Fruit fly (Drosophila melanogaster) whole organism, embryonic: ENCODE data around the gene Ugt37A2.

Source experiments
- Asciz ChIP-seq: fragments of 200-800 bp; sonication (Bioruptor generic); optimal IDR thresholded peaks from 2 replicates; lab custom pipeline; 2017; ENCODE audit warnings: missing biosample characterization, mild to moderate bottlenecking, missing genetic modification characterization, missing genetic modification reagents
- BEAF-32 ChIP-seq: fragments of 200-800 bp; sonication (Bioruptor generic); optimal IDR thresholded peaks from 3 replicates; lab custom pipeline; 2017; ENCODE audit warnings: missing biosample characterization, missing genetic modification characterization, mild to moderate bottlenecking, moderate library complexity, missing genetic modification reagents
- CG10366 ChIP-seq: fragments of 200-800 bp; sonication (Bioruptor generic); IDR thresholded peaks from 2 replicates; pipeline ENCODE4 v1.3.6; 2022; ENCODE audit warnings: missing biosample characterization, missing genetic modification characterization
- CG10959 ChIP-seq: fragments of 200-800 bp; sonication (Bioruptor generic); IDR thresholded peaks from 2 replicates; pipeline ENCODE4 v1.3.6; 2022; ENCODE audit warnings: missing biosample characterization, missing genetic modification characterization
- CG12219 ChIP-seq: fragments of 200-800 bp; sonication (Bioruptor generic); optimal IDR thresholded peaks from 3 replicates; lab custom pipeline; 2018; ENCODE audit warnings: missing biosample characterization, mild to moderate bottlenecking, missing genetic modification characterization
- CG1233 ChIP-seq: fragments of 200-800 bp; sonication (Bioruptor generic); optimal IDR thresholded peaks from 4 replicates; lab custom pipeline; 2018; ENCODE audit warnings: missing biosample characterization, mild to moderate bottlenecking, missing genetic modification characterization
- CG12659 ChIP-seq: fragments of 200-800 bp; sonication (Bioruptor generic); optimal IDR thresholded peaks from 3 replicates; lab custom pipeline; 2017; ENCODE audit warnings: mild to moderate bottlenecking, missing biosample characterization, missing genetic modification reagents, missing genetic modification characterization
- CG13287 ChIP-seq: fragments of 200-800 bp; sonication (Bioruptor generic); IDR thresholded peaks from 2 replicates; pipeline ENCODE4 v1.3.6; 2022; ENCODE audit warnings: missing biosample characterization, missing genetic modification characterization; ENCODE audit not compliant: partially characterized antibody
- CG15601 ChIP-seq: fragments of 200-800 bp; sonication (Bioruptor generic); optimal IDR thresholded peaks from 3 replicates; lab custom pipeline; 2019; ENCODE audit warnings: missing biosample characterization, mild to moderate bottlenecking, missing genetic modification characterization, moderate library complexity
- CG18476 ChIP-seq: fragments of 200-800 bp; sonication (Bioruptor generic); optimal IDR thresholded peaks from 2 replicates; lab custom pipeline; 2016; ENCODE audit warnings: missing biosample characterization, mild to moderate bottlenecking, missing genetic modification characterization
- CG3281 ChIP-seq: fragments of 200-800 bp; sonication (Bioruptor generic); optimal IDR thresholded peaks from 3 replicates; lab custom pipeline; 2017; ENCODE audit warnings: missing biosample characterization, mild to moderate bottlenecking, missing genetic modification characterization
- CG42726 ChIP-seq: fragments of 200-800 bp; sonication (Bioruptor generic); IDR thresholded peaks from 2 replicates; pipeline ENCODE4 v1.3.6; 2022; ENCODE audit warnings: missing biosample characterization, missing genetic modification characterization; ENCODE audit not compliant: partially characterized antibody
- CG6683 ChIP-seq: fragments of 200-800 bp; sonication (Bioruptor generic); optimal IDR thresholded peaks from 2 replicates; lab custom pipeline; 2017; ENCODE audit warnings: missing biosample characterization, mild to moderate bottlenecking, missing genetic modification characterization, missing genetic modification reagents
- CG7839 ChIP-seq: fragments of 200-800 bp; sonication (Bioruptor generic); optimal IDR thresholded peaks from 3 replicates; lab custom pipeline; 2018; ENCODE audit warnings: missing biosample characterization, mild to moderate bottlenecking, missing genetic modification characterization, moderate library complexity
- CG9797 ChIP-seq: fragments of 200-800 bp; sonication (Bioruptor generic); optimal IDR thresholded peaks from 3 replicates; lab custom pipeline; 2018; ENCODE audit warnings: missing biosample characterization, mild to moderate bottlenecking, missing genetic modification characterization
- D ChIP-seq, 2 experiments: fragments of 200-800 bp in 1 of 2; fragments of >200 bp in 1 of 2; sonication (Bioruptor generic) in 1 of 2; optimal IDR thresholded peaks; 2 replicates in 1 of 2; 3 replicates in 1 of 2; lab custom pipeline; 2017; ENCODE audit warnings: mild to moderate bottlenecking in 1 of 2, missing biosample characterization in 1 of 2, missing genetic modification characterization in 1 of 2, missing genetic modification reagents in 1 of 2
- Deaf1 ChIP-seq: fragments of 200-800 bp; optimal IDR thresholded peaks from 3 replicates; lab custom pipeline; 2019; ENCODE audit warnings: missing biosample characterization, mild to moderate bottlenecking, missing genetic modification characterization, moderate library complexity
- Dek ChIP-seq: fragments of 200-800 bp; sonication (Bioruptor generic); optimal IDR thresholded peaks from 3 replicates; lab custom pipeline; 2019; ENCODE audit warnings: missing biosample characterization, mild to moderate bottlenecking, missing genetic modification characterization, moderate library complexity
- Ets97D ChIP-seq: fragments of 200-800 bp; sonication (Bioruptor generic); optimal IDR thresholded peaks from 3 replicates; lab custom pipeline; 2016; ENCODE audit warnings: missing biosample characterization, missing genetic modification characterization
- Gug ChIP-seq: fragments of 200-800 bp; sonication (Bioruptor generic); IDR thresholded peaks from 4 replicates; pipeline ENCODE4 v1.3.6; 2022; ENCODE audit warnings: missing biosample characterization, missing genetic modification characterization
- Hey ChIP-seq: fragments of 200-800 bp; sonication (Bioruptor generic); optimal IDR thresholded peaks from 3 replicates; lab custom pipeline; 2018; ENCODE audit warnings: missing biosample characterization, mild to moderate bottlenecking, missing genetic modification characterization
- HmgZ ChIP-seq: fragments of 200-800 bp; sonication (Bioruptor generic); optimal IDR thresholded peaks from 2 replicates; lab custom pipeline; 2018; ENCODE audit warnings: missing biosample characterization, mild to moderate bottlenecking, missing genetic modification characterization
- Lhr ChIP-seq: fragments of 200-800 bp; sonication (Bioruptor generic); optimal IDR thresholded peaks from 3 replicates; lab custom pipeline; 2017; ENCODE audit warnings: mild to moderate bottlenecking, missing biosample characterization, missing genetic modification reagents, missing genetic modification characterization
- MESR4 ChIP-seq: fragments of 200-800 bp; sonication (Bioruptor generic); optimal IDR thresholded peaks from 2 replicates; lab custom pipeline; 2018; ENCODE audit warnings: missing biosample characterization, mild to moderate bottlenecking, missing genetic modification characterization, moderate library complexity
- NFAT ChIP-seq: fragments of 200-800 bp; sonication (Bioruptor generic); IDR thresholded peaks from 2 replicates; pipeline ENCODE4 v1.3.6; 2022; ENCODE audit warnings: missing biosample characterization, missing genetic modification characterization
- Optix ChIP-seq: fragments of 200-800 bp; sonication (Bioruptor generic); IDR thresholded peaks from 3 replicates; pipeline ENCODE4 v1.3.6; 2022; ENCODE audit warnings: missing biosample characterization, missing genetic modification characterization
- Pdp1 ChIP-seq, 2 experiments: fragments of 200-800 bp; sonication (Bioruptor generic); optimal IDR thresholded peaks; 3 replicates each; lab custom pipeline; 2016; ENCODE audit warnings: missing biosample characterization in 2 of 2, missing genetic modification characterization in 2 of 2, mild to moderate bottlenecking in 1 of 2, moderate library complexity in 1 of 2
- Trl ChIP-seq, 3 experiments: fragments of >200 bp in 2 of 3; fragments of 200-800 bp in 1 of 3; sonication (Bioruptor generic) in 1 of 3; optimal IDR thresholded peaks; 2 replicates in 1 of 3; 3 replicates in 2 of 3; lab custom pipeline; 2016 to 2017; ENCODE audit warnings: missing biosample characterization in 1 of 3, missing genetic modification characterization in 1 of 3
- Xrp1 ChIP-seq: fragments of 200-800 bp; sonication (Bioruptor generic); IDR thresholded peaks from 2 replicates; pipeline ENCODE4 v1.3.6; 2022; ENCODE audit warnings: missing biosample characterization, missing genetic modification characterization
- YL-1 ChIP-seq: fragments of 200-800 bp; sonication (Bioruptor generic); optimal IDR thresholded peaks from 3 replicates; lab custom pipeline; 2017; ENCODE audit warnings: missing biosample characterization, mild to moderate bottlenecking, missing genetic modification characterization
- cad ChIP-seq: fragments of >200 bp; optimal IDR thresholded peaks from 2 replicates; lab custom pipeline; 2017; ENCODE audit warnings: missing biosample characterization, missing genetic modification characterization
- chif ChIP-seq, 2 experiments: fragments of 200-800 bp; sonication (Bioruptor generic); optimal IDR thresholded peaks; 3 replicates each; lab custom pipeline; 2016; ENCODE audit warnings: missing biosample characterization in 2 of 2, missing genetic modification characterization in 2 of 2
- crol ChIP-seq: fragments of 200-800 bp; sonication (Bioruptor generic); IDR thresholded peaks from 2 replicates; pipeline ENCODE4 v1.3.6; 2022; ENCODE audit warnings: missing biosample characterization, missing genetic modification characterization
- dan ChIP-seq: fragments of 200-800 bp; sonication (Bioruptor generic); IDR thresholded peaks from 2 replicates; pipeline ENCODE4 v1.3.6; 2022; ENCODE audit warnings: missing biosample characterization, missing genetic modification characterization
- fd3F ChIP-seq: fragments of 200-800 bp; sonication (Bioruptor generic); optimal IDR thresholded peaks from 2 replicates; lab custom pipeline; 2018; ENCODE audit warnings: missing biosample characterization, mild to moderate bottlenecking, missing genetic modification characterization, moderate library complexity
- gfzf ChIP-seq: fragments of 200-800 bp; sonication (Bioruptor generic); optimal IDR thresholded peaks from 2 replicates; lab custom pipeline; 2016; ENCODE audit warnings: missing biosample characterization, mild to moderate bottlenecking, missing genetic modification characterization, moderate library complexity
- gsb-n ChIP-seq: fragments of 200-800 bp; sonication (Bioruptor generic); optimal IDR thresholded peaks from 3 replicates; lab custom pipeline; 2018; ENCODE audit warnings: missing biosample characterization, mild to moderate bottlenecking, missing genetic modification characterization
- ham ChIP-seq: fragments of 200-800 bp; sonication (Bioruptor generic); IDR thresholded peaks from 2 replicates; pipeline ENCODE4 v1.3.6; 2022; ENCODE audit warnings: missing biosample characterization, missing genetic modification characterization
- pho ChIP-seq: fragments of 200-800 bp; sonication (Bioruptor generic); optimal IDR thresholded peaks from 2 replicates; lab custom pipeline; 2016; ENCODE audit warnings: missing biosample characterization, missing genetic modification characterization
- sc ChIP-seq, 3 experiments: fragments of >200 bp in 2 of 3; fragments of 200-800 bp in 1 of 3; sonication (Bioruptor generic) in 1 of 3; optimal IDR thresholded peaks; 2 replicates in 2 of 3; 3 replicates in 1 of 3; lab custom pipeline; 2017; ENCODE audit warnings: mild to moderate bottlenecking in 1 of 3, missing biosample characterization in 1 of 3, missing genetic modification characterization in 1 of 3, missing genetic modification reagents in 1 of 3
- slp2 ChIP-seq: fragments of 200-800 bp; sonication (Bioruptor generic); optimal IDR thresholded peaks from 2 replicates; lab custom pipeline; 2016; ENCODE audit warnings: missing biosample characterization, missing genetic modification characterization
- trem ChIP-seq: fragments of 200-800 bp; optimal IDR thresholded peaks from 3 replicates; lab custom pipeline; 2019; ENCODE audit warnings: missing biosample characterization, mild to moderate bottlenecking, missing genetic modification characterization, moderate library complexity
- twi ChIP-seq: fragments of 200-800 bp; optimal IDR thresholded peaks from 2 replicates; lab custom pipeline; 2019; ENCODE audit warnings: missing biosample characterization, mild to moderate bottlenecking, missing genetic modification characterization, moderate library complexity
- wdn ChIP-seq: fragments of 200-800 bp; sonication (Bioruptor generic); IDR thresholded peaks from 2 replicates; pipeline ENCODE4 v1.3.6; 2022; ENCODE audit warnings: missing biosample characterization, missing genetic modification characterization

Gene Ugt37A2

DNA sequence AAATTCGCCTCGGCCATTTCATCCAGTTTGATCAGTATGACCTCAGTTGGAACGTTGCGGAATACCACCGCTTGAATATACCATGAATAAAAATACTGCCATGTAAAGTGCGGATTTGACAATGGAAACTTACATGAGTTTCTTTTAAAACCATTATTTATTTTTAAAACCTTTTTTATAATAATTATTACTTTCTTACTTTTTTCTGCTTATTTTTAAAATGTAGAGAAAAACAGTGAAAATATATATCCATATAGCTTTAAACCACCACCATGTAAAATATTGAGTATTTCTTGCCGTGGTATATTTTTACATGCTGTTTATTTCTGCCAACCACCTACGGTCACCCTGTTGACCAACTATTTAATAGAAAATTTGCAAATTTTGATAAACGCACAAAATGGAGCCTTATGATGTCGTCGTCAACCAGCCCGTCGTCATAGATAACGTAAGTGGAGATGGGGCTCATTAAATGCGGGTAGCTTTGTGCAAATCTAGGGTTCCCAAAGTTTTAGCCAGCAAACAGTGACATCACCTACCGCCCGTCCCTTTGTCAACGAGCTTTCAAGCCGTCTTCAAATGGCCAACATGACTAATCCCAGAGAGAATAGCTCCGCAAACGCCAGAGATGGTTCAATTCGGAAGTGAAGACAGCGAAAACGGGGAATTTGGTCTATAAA is 47.9 kb upstream of the Ugt37A2 start, which contains the start of gene Arp1 (continued):
- TF ChIP-seq CG15601 (tag; lab: Kevin White, UChicago) (peak; percentile 59), CG1233 (GFP tag; lab: Kevin White, UChicago) (no peak), gfzf (GFP tag; lab: Kevin White, UChicago) (peak; percentile 82), CG6683 (GFP tag; lab: Kevin White, UChicago) (no peak), Lhr (GFP tag; lab: Kevin White, UChicago) (peak; percentile 81), BEAF-32 (GFP tag; lab: Kevin White, UChicago) (peak; percentile 35), CG7839 (tag; lab: Kevin White, UChicago) (no peak), CG13287 (GFP tag; lab: Robert Waterston, UW) (peak; percentile 23; the same call in 1 of the 2 replicates), Ets97D (GFP tag; lab: Kevin White, UChicago) (peak; percentile 2), CG9797 (peak; percentile 78), Asciz (GFP tag; lab: Kevin White, UChicago) (no peak), YL-1 (GFP tag; lab: Kevin White, UChicago) (peak; percentile 57), Dek (peak; percentile 33), gsb-n (peak; percentile 13), Gug (no peak), Pdp1 (GFP tag; optimal IDR thresholded peaks at IDR 0.05; lab: Kevin White, UChicago) (peak in 1 of 2 experiments; percentile 41), CG18476 (GFP tag; lab: Kevin White, UChicago) (no peak), CG10959 (GFP tag; lab: Robert Waterston, UW) (no peak), sc (optimal IDR thresholded peaks at IDR 0.05; lab: Kevin White, UChicago) (no peak), sc (GFP tag; optimal IDR thresholded peaks at IDR 0.05; lab: Kevin White, UChicago) (no peak), CG42726 (GFP tag; lab: Robert Waterston, UW) (0 out of 2 replicates have a peak, but pooled peaks have one; percentile 5), dan (GFP tag; lab: Robert Waterston, UW) (no peak), cad (GFP tag; lab: Kevin White, UChicago) (no peak), CG3281 (GFP tag; lab: Kevin White, UChicago) (no peak), crol (GFP tag; lab: Robert Waterston, UW) (peak; percentile 64; the same call in 1 of the 2 replicates), NFAT (GFP tag; lab: Robert Waterston, UW) (no peak), Trl (optimal IDR thresholded peaks at IDR 0.05; lab: Kevin White, UChicago) (no peak), Trl (GFP tag; optimal IDR thresholded peaks at IDR 0.05; lab: Kevin White, UChicago) (no peak), CG12219 (GFP tag; lab: Kevin White, UChicago) (no peak), CG12659 (GFP tag; lab: Kevin White, UChicago) (peak; percentile 68), trem (tag; lab: Kevin White, UChicago) (peak; percentile 50), D (optimal IDR thresholded peaks at IDR 0.05; lab: Kevin White, UChicago) (no peak), D (GFP tag; optimal IDR thresholded peaks at IDR 0.05; lab: Kevin White, UChicago) (no peak), MESR4 (peak; percentile 89)

DNA sequence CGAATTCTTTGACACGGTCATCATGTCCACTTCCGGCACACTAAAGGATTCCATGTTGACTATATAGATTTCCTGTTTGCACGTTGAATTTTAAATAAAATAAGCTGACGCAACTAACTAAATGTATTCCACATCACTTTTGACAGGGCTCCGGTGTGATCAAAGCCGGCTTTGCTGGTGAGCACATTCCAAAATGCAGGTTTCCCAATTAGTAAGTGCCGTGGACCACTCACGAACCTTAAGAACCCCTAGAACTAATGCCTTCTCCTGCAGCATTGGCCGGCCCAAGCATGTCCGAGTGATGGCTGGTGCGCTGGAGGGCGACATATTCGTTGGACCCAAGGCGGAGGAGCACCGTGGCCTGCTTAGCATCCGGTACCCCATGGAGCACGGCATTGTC is 46.9 kb upstream of the Ugt37A2 start, which contains the start of gene CG31347:
CG31347 (minus strand) TSS at position 101 of the 400 bp plus-strand sequence.
- TF ChIP-seq ham (no peak), wdn (GFP tag; lab: Robert Waterston, UW) (no peak), twi (tag; lab: Kevin White, UChicago) (no peak), chif (GFP tag; optimal IDR thresholded peaks at IDR 0.05; lab: Kevin White, UChicago) (no peak), Xrp1 (GFP tag; lab: Robert Waterston, UW) (no peak), Deaf1 (no peak), HmgZ (no peak), fd3F (GFP tag; lab: Kevin White, UChicago) (no peak), crol (GFP tag; lab: Robert Waterston, UW) (no peak), Optix (GFP tag; lab: Robert Waterston, UW) (no peak), pho (GFP tag; lab: Kevin White, UChicago) (no peak), CG10366 (GFP tag; lab: Robert Waterston, UW) (no peak), Hey (tag; lab: Kevin White, UChicago) (no peak), slp2 (GFP tag; lab: Kevin White, UChicago) (no peak)
